Worm (Caenorhabditis elegans): ENCODE measurements around the gene nhr-184.

DNA sequence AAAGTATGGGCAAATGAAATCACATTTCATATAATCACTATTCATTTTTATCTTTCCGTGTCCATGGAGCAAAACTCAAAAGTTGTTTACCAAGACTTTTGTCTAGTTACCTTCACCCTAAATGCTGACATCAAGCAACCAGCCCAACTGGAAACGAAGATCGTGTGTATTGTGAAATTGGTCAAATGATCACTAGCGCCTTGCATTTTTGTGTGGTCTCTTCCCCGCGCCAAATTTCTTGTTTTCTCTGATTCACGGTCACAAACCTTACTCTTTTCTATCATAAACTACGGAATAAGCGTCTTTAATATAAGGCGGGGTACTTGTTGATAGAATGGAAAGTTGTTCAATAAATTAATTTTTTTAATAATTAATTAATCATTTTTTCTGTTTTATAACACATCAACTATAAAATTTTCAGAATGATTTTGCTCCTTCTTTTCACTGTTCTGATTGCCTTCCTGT is 35.9 kb upstream of the nhr-184 start, which contains the start of gene cyp-33C7:
- no peak for TF ChIP-seq W03F9.2 (tag; optimal IDR thresholded peaks at IDR 0.05)
- no peak for TF ChIP-seq him-1 (tag; optimal IDR thresholded peaks at IDR 0.05)
- no peak for TF ChIP-seq dao-5 (tag; optimal IDR thresholded peaks at IDR 0.05)
